Fruit fly (Drosophila melanogaster) whole organism, adult: ENCODE measurements around the gene Unc-115b.

ENCODE experiments used
- CG12768 ChIP-seq: fragments of 200-800 bp; sonication (Bioruptor generic); optimal IDR thresholded peaks from 2 replicates; lab custom pipeline; 2017; ENCODE audit warnings: missing biosample characterization, missing genetic modification characterization, mild to moderate bottlenecking, moderate library complexity, missing genetic modification reagents
- CG14711 ChIP-seq: fragments of 200-800 bp; sonication (Bioruptor generic); optimal IDR thresholded peaks from 2 replicates; lab custom pipeline; 2018; ENCODE audit warnings: missing biosample characterization, mild to moderate bottlenecking, missing genetic modification characterization, moderate library complexity
- CG1620 ChIP-seq: fragments of 200-800 bp; sonication (Bioruptor generic); optimal IDR thresholded peaks from 2 replicates; lab custom pipeline; 2016; ENCODE audit warnings: missing biosample characterization, missing genetic modification characterization
- CG33017 ChIP-seq: fragments of 200-800 bp; sonication (Bioruptor generic); optimal IDR thresholded peaks from 2 replicates; lab custom pipeline; 2018; ENCODE audit warnings: missing biosample characterization, mild to moderate bottlenecking, missing genetic modification characterization, moderate library complexity
- CG5204 ChIP-seq: fragments of 200-800 bp; sonication (Bioruptor generic); optimal IDR thresholded peaks from 2 replicates; lab custom pipeline; 2016; ENCODE audit warnings: missing biosample characterization, missing genetic modification characterization
- CG7045 ChIP-seq: fragments of 200-800 bp; sonication (Bioruptor generic); optimal IDR thresholded peaks from 2 replicates; lab custom pipeline; 2017; ENCODE audit warnings: missing biosample characterization, mild to moderate bottlenecking, missing genetic modification characterization
- CG7101 ChIP-seq: fragments of 200-800 bp; sonication (Bioruptor generic); optimal IDR thresholded peaks from 2 replicates; lab custom pipeline; 2018; ENCODE audit warnings: missing biosample characterization, mild to moderate bottlenecking, missing genetic modification characterization, moderate library complexity
- Hr96 ChIP-seq: fragments of 200-800 bp; sonication (Bioruptor generic); optimal IDR thresholded peaks from 2 replicates; lab custom pipeline; 2016; ENCODE audit warnings: missing biosample characterization, missing genetic modification characterization
- Mnt ChIP-seq: fragments of 200-800 bp; sonication (Bioruptor generic); optimal IDR thresholded peaks from 2 replicates; lab custom pipeline; 2016; ENCODE audit warnings: missing biosample characterization, mild to moderate bottlenecking, missing genetic modification characterization
- bab1 ChIP-seq: fragments of 200-800 bp; sonication (Bioruptor generic); optimal IDR thresholded peaks from 3 replicates; lab custom pipeline; 2019; ENCODE audit warnings: missing biosample characterization, mild to moderate bottlenecking, missing genetic modification characterization, moderate library complexity
- kay ChIP-seq: fragments of 200-800 bp; sonication (Bioruptor generic); peaks from one replicate; lab custom pipeline; 2016; ENCODE audit warnings: missing biosample characterization, missing genetic modification characterization, borderline replicate concordance
- ovo ChIP-seq: fragments of 200-800 bp; sonication (Bioruptor generic); optimal IDR thresholded peaks from 2 replicates; lab custom pipeline; 2016; ENCODE audit warnings: missing biosample characterization, missing genetic modification characterization
- tj ChIP-seq: fragments of 200-800 bp; sonication (Bioruptor generic); optimal IDR thresholded peaks from 3 replicates; lab custom pipeline; 2017; ENCODE audit warnings: missing biosample characterization, mild to moderate bottlenecking, missing genetic modification characterization, moderate library complexity
- toe ChIP-seq: fragments of 200-800 bp; sonication (Bioruptor generic); optimal IDR thresholded peaks from 2 replicates; lab custom pipeline; 2016; ENCODE audit warnings: missing biosample characterization, missing genetic modification characterization

Unc-115b gene

dm6 chr3R:9637882-9638281 is 54.7 kb downstream of the Unc-115b start, which contains the start of gene Dh44:
Gene Dh44, plus strand, starts transcription at chr3R:9638182.
- no peak for TF ChIP-seq CG1620
- no peak for TF ChIP-seq kay
- no peak for TF ChIP-seq CG5204 (GFP tag; lab: Kevin White, UChicago)
- TF ChIP-seq CG12768 (GFP tag; lab: Kevin White, UChicago) = no peak
- no peak for TF ChIP-seq bab1 (GFP tag; lab: Kevin White, UChicago)
- TF ChIP-seq CG33017 = no peak
- TF ChIP-seq Mnt = no peak
- no peak for TF ChIP-seq ovo (GFP tag; lab: Kevin White, UChicago)
- no peak for TF ChIP-seq tj
- TF ChIP-seq Hr96 (GFP tag; lab: Kevin White, UChicago) = no peak
- TF ChIP-seq toe (GFP tag; lab: Kevin White, UChicago) = no peak
- TF ChIP-seq CG14711 (tag; lab: Kevin White, UChicago) = no peak
- no peak for TF ChIP-seq CG7045 (GFP tag; lab: Kevin White, UChicago)

- TF ChIP-seq Mnt (peak; percentile 16), CG14711 (tag; lab: Kevin White, UChicago) (peak; percentile 15), bab1 (GFP tag; lab: Kevin White, UChicago) (peak; percentile 55), CG7101 (tag; lab: Kevin White, UChicago) (peak; percentile 15), toe (GFP tag; lab: Kevin White, UChicago) (no peak), CG12768 (GFP tag; lab: Kevin White, UChicago) (no peak)
These were observed 55.2 kb downstream of the Unc-115b start, which contains the start of gene Scm for dm6 chr3R:9637361-9637760. Gene Scm, minus strand, starts transcription at chr3R:9637611.
